Fruit fly (Drosophila melanogaster): ENCODE measurements around the gene CG12517.

Gene CG12517

DNA sequence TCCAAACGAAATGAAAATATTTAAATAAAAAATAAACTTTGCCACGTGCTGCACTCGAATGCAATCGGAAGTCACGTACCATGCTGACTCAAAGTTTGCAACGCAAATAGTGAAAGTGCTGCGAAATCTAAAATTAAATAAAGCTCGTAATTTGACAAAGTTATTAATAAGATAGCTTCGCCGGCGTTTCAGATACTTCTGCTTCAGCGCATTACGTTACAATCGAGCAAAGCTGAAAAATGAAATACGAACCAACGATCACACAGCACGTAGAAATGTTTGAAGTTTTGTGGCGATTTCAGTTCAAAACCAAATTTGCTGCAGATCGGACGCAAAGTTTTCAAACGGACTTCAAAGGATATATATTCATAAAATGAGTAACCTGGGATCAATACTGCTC, at the start of gene CG12517:
CG12517 (plus strand) TSS at position 301 of the 400 bp plus-strand sequence.
- TF ChIP-seq Sry-δ (GFP tag; optimal IDR thresholded peaks at IDR 0.05) (no peak), Dek (tag; optimal IDR thresholded peaks at IDR 0.05) (no peak), CG14860 (GFP tag; IDR thresholded peaks at IDR 0.05; ENCODE audit: partially characterized antibody) (no peak), Ssrp (tag; optimal IDR thresholded peaks at IDR 0.05) (no peak), CG11247 (GFP tag; IDR thresholded peaks at IDR 0.05) (no peak), kay (GFP tag; optimal IDR thresholded peaks at IDR 0.05) (no peak), salm (tag; optimal IDR thresholded peaks at IDR 0.05) (no peak), GATAe (GFP tag; conservative IDR thresholded peaks at IDR 0.05) (no peak), CG10462 (GFP tag; optimal IDR thresholded peaks at IDR 0.05) (no peak), Asciz (GFP tag; optimal IDR thresholded peaks at IDR 0.05) (no peak), nerfin-2 (GFP tag; IDR thresholded peaks at IDR 0.05; ENCODE audit: partially characterized antibody) (no peak), NfI (GFP tag; optimal IDR thresholded peaks at IDR 0.05) (no peak), Hey (tag; optimal IDR thresholded peaks at IDR 0.05) (no peak), Max (GFP tag; optimal IDR thresholded peaks at IDR 0.05) (no peak)

- TF ChIP-seq CG15514 (GFP tag; optimal IDR thresholded peaks at IDR 0.05): no peak
- TF ChIP-seq sd (tag; optimal IDR thresholded peaks at IDR 0.05): no peak
- no peak for TF ChIP-seq CG12942 (GFP tag; optimal IDR thresholded peaks at IDR 0.05)
- no peak for TF ChIP-seq Nf-YC (tag; optimal IDR thresholded peaks at IDR 0.05)
These were observed 49.6 kb upstream of the CG12517 start, which contains the start of gene CG17134 for dm6 chr2L:10820405-10820804. Gene CG17134, plus strand, starts transcription at chr2L:10820705.

DNA sequence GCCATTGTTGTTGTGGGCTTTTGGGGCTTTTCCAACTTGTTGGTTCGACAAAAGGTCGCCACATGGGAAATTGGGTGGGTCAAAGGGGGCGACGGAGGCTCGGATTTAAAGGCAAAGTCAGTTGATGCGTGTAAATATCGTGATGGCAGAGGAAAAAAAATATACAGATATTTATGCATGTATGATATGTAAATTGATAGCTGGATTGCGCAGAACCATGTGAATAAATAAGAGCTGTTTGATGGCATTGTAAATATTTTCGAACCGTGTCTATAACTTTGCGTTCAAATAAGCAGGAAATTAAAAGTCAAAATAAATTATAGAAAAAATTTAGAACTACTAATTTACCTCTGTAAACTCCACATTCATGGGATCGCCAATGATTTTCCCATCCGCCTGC, 47.3 kb upstream of the CG12517 start:
- TF ChIP-seq zen2 (GFP tag; IDR thresholded peaks at IDR 0.05; ENCODE audit: partially characterized antibody): no peak
- TF ChIP-seq Rfx (GFP tag; IDR thresholded peaks at IDR 0.05): peak; percentile 28; the same call in 1 of the 2 replicates
- TF ChIP-seq vvl (GFP tag; IDR thresholded peaks at IDR 0.05): 0 out of 2 replicates have a peak, but pooled peaks have one; percentile 36
- peak; percentile 3 for TF ChIP-seq CG10209 (GFP tag; optimal IDR thresholded peaks at IDR 0.05)
- no peak for TF ChIP-seq H2.0 (GFP tag; IDR thresholded peaks at IDR 0.05)
- peak; percentile 33 for TF ChIP-seq lab (GFP tag; optimal IDR thresholded peaks at IDR 0.05)
- peak; percentile 51 for TF ChIP-seq Hmr (GFP tag; optimal IDR thresholded peaks at IDR 0.05)
- TF ChIP-seq mirr (GFP tag; optimal IDR thresholded peaks at IDR 0.05): peak; percentile 6
- TF ChIP-seq Hr51 (GFP tag; optimal IDR thresholded peaks at IDR 0.05): no peak
- TF ChIP-seq CG5180 (GFP tag; optimal IDR thresholded peaks at IDR 0.05): peak; percentile 38
- TF ChIP-seq Atf6 (GFP tag; IDR thresholded peaks at IDR 0.05): 0 out of 2 replicates have a peak, but pooled peaks have one; percentile 22
- TF ChIP-seq caup (GFP tag; optimal IDR thresholded peaks at IDR 0.05; ENCODE audit: severe bottlenecking): peak; percentile 30
- TF ChIP-seq scrt (GFP tag; optimal IDR thresholded peaks at IDR 0.05): peak; percentile 4
- peak; percentile 12 for TF ChIP-seq CG3281 (GFP tag; optimal IDR thresholded peaks at IDR 0.05)
- peak; percentile 31 for TF ChIP-seq sd (tag; optimal IDR thresholded peaks at IDR 0.05)
- peak; percentile 67 for TF ChIP-seq Med (GFP tag)
- peak; percentile 5 for TF ChIP-seq CG13296 (GFP tag; optimal IDR thresholded peaks at IDR 0.05)
- TF ChIP-seq Meics (GFP tag; optimal IDR thresholded peaks at IDR 0.05): peak; percentile 49
- peak; percentile 35 for TF ChIP-seq CG15011 (GFP tag; optimal IDR thresholded peaks at IDR 0.05)
- TF ChIP-seq CG6765 (GFP tag; optimal IDR thresholded peaks at IDR 0.05): peak; percentile 5
- no peak for TF ChIP-seq CG9797 (GFP tag; optimal IDR thresholded peaks at IDR 0.05)
- TF ChIP-seq BtbVII (GFP tag; optimal IDR thresholded peaks at IDR 0.05): peak; percentile 3
- no peak for TF ChIP-seq B-H2 (GFP tag; optimal IDR thresholded peaks at IDR 0.05)
- TF ChIP-seq sima (GFP tag; optimal IDR thresholded peaks at IDR 0.05): no peak
- peak; percentile 42 for TF ChIP-seq CG15514 (GFP tag; optimal IDR thresholded peaks at IDR 0.05)
- peak; percentile 12 for TF ChIP-seq CG6854 (GFP tag; optimal IDR thresholded peaks at IDR 0.05)
- no peak for TF ChIP-seq dmrt99B (tag; optimal IDR thresholded peaks at IDR 0.05)
- TF ChIP-seq CG10543 (GFP tag; optimal IDR thresholded peaks at IDR 0.05): peak; percentile 20
- peak; percentile 46 for TF ChIP-seq CG18599 (GFP tag; optimal IDR thresholded peaks at IDR 0.05)
- no peak for TF ChIP-seq Lpt (GFP tag; optimal IDR thresholded peaks at IDR 0.05)

All from whole organism, embryonic.